Worm (Caenorhabditis elegans) whole organism, young adult: Measurements from ENCODE around the gene Y54G11A.3.

Experiments used
- B0019.2 ChIP-seq: fragments of 200-800 bp; sonication (Bioruptor generic); conservative IDR thresholded peaks from 2 replicates; pipeline ENCODE4 v1.3.6; 2022; ENCODE audit warnings: missing genetic modification reagents, missing genetic modification characterization, missing compliant biosample characterization
- B0035.1 ChIP-seq: sonication (generic microtip); optimal IDR thresholded peaks from 2 replicates; lab custom pipeline; 2016; ENCODE audit warnings: missing genetic modification characterization, mild to moderate bottlenecking, missing compliant biosample characterization, missing genotype, missing genetic modification reagents
- B0336.3 ChIP-seq: fragments of 200-800 bp; sonication (Bioruptor generic); IDR thresholded peaks from 2 replicates; pipeline ENCODE4 v1.3.6; 2022; ENCODE audit warnings: missing genetic modification characterization, missing compliant biosample characterization
- C17E4.6 ChIP-seq: fragments of 200-800 bp; sonication (Bioruptor generic); IDR thresholded peaks from 2 replicates; pipeline ENCODE4 v1.3.6; 2022; ENCODE audit warnings: missing genetic modification reagents, missing genetic modification characterization, missing compliant biosample characterization
- F22D6.2 ChIP-seq: sonication (generic microtip); optimal IDR thresholded peaks from 2 replicates; lab custom pipeline; 2016; ENCODE audit warnings: mild to moderate bottlenecking, missing genetic modification characterization, missing compliant biosample characterization
- F33H1.4 ChIP-seq: fragments of 200-800 bp; sonication (Bioruptor generic); IDR thresholded peaks from 2 replicates; pipeline ENCODE4 v1.3.6; 2022; ENCODE audit warnings: missing genetic modification reagents, missing genetic modification characterization, missing compliant biosample characterization
- F39B2.1 ChIP-seq: fragments of 200-800 bp; sonication (Bioruptor generic); IDR thresholded peaks from 2 replicates; pipeline ENCODE4 v1.3.6; 2022; ENCODE audit warnings: missing genetic modification reagents, missing genetic modification characterization, missing compliant biosample characterization
- F49E8.2 ChIP-seq: sonication (generic microtip); optimal IDR thresholded peaks from 3 replicates; lab custom pipeline; 2017; ENCODE audit warnings: missing genetic modification characterization, mild to moderate bottlenecking, missing compliant biosample characterization, antibody characterized with exemption, moderate library complexity; ENCODE audit not compliant: insufficient read depth
- F55B11.4 ChIP-seq: sonication (generic microtip); optimal IDR thresholded peaks from 2 replicates; lab custom pipeline; 2016; ENCODE audit warnings: missing compliant biosample characterization, missing genetic modification characterization, borderline replicate concordance; ENCODE audit not compliant: insufficient read depth
- F57A8.1 ChIP-seq: fragments of 200-800 bp; sonication (Bioruptor generic); optimal IDR thresholded peaks from 2 replicates; lab custom pipeline; 2018; ENCODE audit warnings: mild to moderate bottlenecking, missing genetic modification characterization, moderate library complexity, missing compliant biosample characterization
- K11D2.4 ChIP-seq: fragments of 200-800 bp; sonication (Bioruptor generic); IDR thresholded peaks from 2 replicates; pipeline ENCODE4 v1.3.6; 2022; ENCODE audit warnings: missing genetic modification reagents, missing genetic modification characterization, missing compliant biosample characterization
- T26A5.8 ChIP-seq: sonication (generic microtip); optimal IDR thresholded peaks from 2 replicates; lab custom pipeline; 2016; ENCODE audit warnings: missing genetic modification characterization, missing compliant biosample characterization
- Y53F4B.3 ChIP-seq: fragments of 200-800 bp; sonication (Bioruptor generic); IDR thresholded peaks from 2 replicates; pipeline ENCODE4 v1.3.6; 2022; ENCODE audit warnings: missing genetic modification reagents, missing genetic modification characterization, missing compliant biosample characterization
- Y79H2A.3 ChIP-seq: fragments of 200-800 bp; sonication (Bioruptor generic); conservative IDR thresholded peaks from 2 replicates; pipeline ENCODE4 v1.3.6; 2022; ENCODE audit warnings: missing genetic modification reagents, missing genetic modification characterization, missing compliant biosample characterization
- Y95B8A.8 ChIP-seq: fragments of 200-800 bp; sonication (Bioruptor generic); IDR thresholded peaks from 2 replicates; pipeline ENCODE4 v1.3.6; 2022; ENCODE audit warnings: missing genetic modification reagents, missing genetic modification characterization, missing compliant biosample characterization
- aptf-3 ChIP-seq: fragments of 200-800 bp; sonication (Bioruptor generic); IDR thresholded peaks from 2 replicates; pipeline ENCODE4 v1.3.6; 2022; ENCODE audit warnings: missing genetic modification characterization, missing compliant biosample characterization
- athp-1 ChIP-seq: sonication (generic microtip); optimal IDR thresholded peaks from 2 replicates; lab custom pipeline; 2017; ENCODE audit warnings: mild to moderate bottlenecking, missing genetic modification characterization, missing compliant biosample characterization
- attf-5 ChIP-seq: fragments of 200-800 bp; sonication (Bioruptor generic); optimal IDR thresholded peaks from 2 replicates; lab custom pipeline; 2018; ENCODE audit warnings: mild to moderate bottlenecking, missing genetic modification characterization, missing compliant biosample characterization
- attf-6 ChIP-seq: fragments of 200-800 bp; sonication (Bioruptor generic); IDR thresholded peaks from 2 replicates; pipeline ENCODE4 v1.3.6; 2022; ENCODE audit warnings: missing genetic modification reagents, missing genetic modification characterization, missing compliant biosample characterization
- bed-1 ChIP-seq: fragments of 200-800 bp; sonication (Bioruptor generic); IDR thresholded peaks from 2 replicates; pipeline ENCODE4 v1.3.6; 2022; ENCODE audit warnings: missing genetic modification reagents, missing genetic modification characterization, missing compliant biosample characterization
- ceh-79 ChIP-seq: sonication (generic microtip); optimal IDR thresholded peaks from 2 replicates; lab custom pipeline; 2017; ENCODE audit warnings: mild to moderate bottlenecking, missing genetic modification characterization, missing compliant biosample characterization
- ceh-91 ChIP-seq: fragments of 200-800 bp; sonication (Bioruptor generic); IDR thresholded peaks from 2 replicates; pipeline ENCODE4 v1.3.6; 2022; ENCODE audit warnings: missing genetic modification reagents, missing genetic modification characterization, missing compliant biosample characterization
- dox-1 ChIP-seq: fragments of 200-800 bp; sonication (Bioruptor generic); IDR thresholded peaks from 2 replicates; pipeline ENCODE4 v1.3.6; 2022; ENCODE audit warnings: missing genetic modification reagents, missing genetic modification characterization, missing compliant biosample characterization
- dpff-1 ChIP-seq: sonication (generic microtip); optimal IDR thresholded peaks from 2 replicates; lab custom pipeline; 2017; ENCODE audit warnings: mild to moderate bottlenecking, missing genetic modification characterization, missing compliant biosample characterization
- egl-44 ChIP-seq: fragments of 200-800 bp; sonication (Bioruptor generic); IDR thresholded peaks from 2 replicates; pipeline ENCODE4 v1.3.6; 2022; ENCODE audit warnings: missing genetic modification reagents, missing genetic modification characterization, missing compliant biosample characterization
- ekl-4 ChIP-seq: fragments of 200-800 bp; sonication (Bioruptor generic); IDR thresholded peaks from 2 replicates; pipeline ENCODE4 v1.3.6; 2022; ENCODE audit warnings: missing genetic modification reagents, missing genetic modification characterization, missing compliant biosample characterization
- gei-17 ChIP-seq: fragments of 200-800 bp; sonication (Bioruptor generic); optimal IDR thresholded peaks from 2 replicates; lab custom pipeline; 2018; ENCODE audit warnings: mild to moderate bottlenecking, missing genetic modification characterization, missing compliant biosample characterization
- him-1 ChIP-seq: sonication (generic microtip); optimal IDR thresholded peaks from 2 replicates; lab custom pipeline; 2016; ENCODE audit warnings: missing genotype, missing genetic modification reagents, missing genetic modification characterization, missing compliant biosample characterization
- hlh-26 ChIP-seq: fragments of 200-800 bp; sonication (Bioruptor generic); conservative IDR thresholded peaks from 2 replicates; pipeline ENCODE4 v1.3.6; 2022; ENCODE audit warnings: missing genetic modification reagents, missing genetic modification characterization, missing compliant biosample characterization
- lin-26 ChIP-seq: fragments of 200-800 bp; sonication (Bioruptor generic); IDR thresholded peaks from 2 replicates; pipeline ENCODE4 v1.3.6; 2022; ENCODE audit warnings: missing genetic modification reagents, missing genetic modification characterization, missing compliant biosample characterization
- lin-40 ChIP-seq: sonication (generic microtip); optimal IDR thresholded peaks from 2 replicates; lab custom pipeline; 2016; ENCODE audit warnings: missing genetic modification characterization, mild to moderate bottlenecking, missing compliant biosample characterization, missing genotype, missing genetic modification reagents
- lsy-27 ChIP-seq: sonication (generic microtip); optimal IDR thresholded peaks from 2 replicates; lab custom pipeline; 2017; ENCODE audit warnings: missing genetic modification characterization, mild to moderate bottlenecking, missing compliant biosample characterization, antibody characterized with exemption, missing genotype, borderline replicate concordance; ENCODE audit not compliant: insufficient read depth
- madf-10 ChIP-seq: sonication (generic microtip); optimal IDR thresholded peaks from 2 replicates; lab custom pipeline; 2016; ENCODE audit warnings: mild to moderate bottlenecking, missing genetic modification characterization, missing compliant biosample characterization
- madf-8 ChIP-seq: fragments of 200-800 bp; sonication (Bioruptor generic); conservative IDR thresholded peaks from 2 replicates; pipeline ENCODE4 v1.3.6; 2022; ENCODE audit warnings: missing genetic modification reagents, missing genetic modification characterization, missing compliant biosample characterization
- mel-28 ChIP-seq: sonication (generic microtip); optimal IDR thresholded peaks from 2 replicates; lab custom pipeline; 2016; ENCODE audit warnings: borderline replicate concordance, mild to moderate bottlenecking, missing genetic modification characterization, missing compliant biosample characterization
- mes-4 ChIP-seq: sonication (generic microtip); optimal IDR thresholded peaks from 2 replicates; lab custom pipeline; 2016; ENCODE audit warnings: missing genotype, missing genetic modification characterization, missing compliant biosample characterization
- nfya-1 ChIP-seq: sonication (generic microtip); optimal IDR thresholded peaks from 2 replicates; lab custom pipeline; 2017; ENCODE audit warnings: antibody characterized with exemption, missing compliant biosample characterization, missing genetic modification characterization, borderline replicate concordance; ENCODE audit not compliant: insufficient read depth
- nhr-120 ChIP-seq: fragments of 200-800 bp; sonication (Bioruptor generic); IDR thresholded peaks from 2 replicates; pipeline ENCODE4 v1.3.6; 2022; ENCODE audit warnings: missing genetic modification characterization, missing compliant biosample characterization
- rcor-1 ChIP-seq: fragments of 200-800 bp; sonication (Bioruptor generic); IDR thresholded peaks from 2 replicates; pipeline ENCODE4 v1.3.6; 2022; ENCODE audit warnings: missing genetic modification reagents, missing genetic modification characterization, missing compliant biosample characterization
- repo-1 ChIP-seq: sonication (generic microtip); optimal IDR thresholded peaks from 2 replicates; lab custom pipeline; 2017; ENCODE audit warnings: mild to moderate bottlenecking, missing genetic modification characterization, missing compliant biosample characterization
- sea-2 ChIP-seq: fragments of 200-800 bp; sonication (Bioruptor generic); IDR thresholded peaks from 2 replicates; pipeline ENCODE4 v1.3.6; 2022; ENCODE audit warnings: missing genetic modification characterization, missing compliant biosample characterization
- snpc-4 ChIP-seq, 5 experiments: fragments of 150-350 bp in 1 of 5; sonication (generic microtip) in 4 of 5; optimal IDR thresholded peaks; 2 replicates each; lab custom pipeline; 2014 to 2018; ENCODE audit warnings: missing genetic modification characterization in 5 of 5, missing biosample characterization in 3 of 5, antibody characterized with exemption in 2 of 5, mild to moderate bottlenecking in 2 of 5, missing compliant biosample characterization in 2 of 5, missing genotype in 2 of 5, moderate library complexity in 2 of 5, missing genetic modification reagents in 1 of 5
- sptf-2 ChIP-seq: fragments of 200-800 bp; sonication (Bioruptor generic); optimal IDR thresholded peaks from 2 replicates; lab custom pipeline; 2018; ENCODE audit warnings: mild to moderate bottlenecking, missing genetic modification characterization, missing compliant biosample characterization
- unc-130 ChIP-seq: sonication (generic microtip); optimal IDR thresholded peaks from 2 replicates; lab custom pipeline; 2016; ENCODE audit warnings: missing genetic modification reagents, missing genetic modification characterization, missing compliant biosample characterization
- ztf-18 ChIP-seq: sonication (generic microtip); optimal IDR thresholded peaks from 2 replicates; lab custom pipeline; 2016; ENCODE audit warnings: missing genotype, mild to moderate bottlenecking, missing genetic modification characterization, missing compliant biosample characterization
- ztf-28 ChIP-seq: fragments of 200-800 bp; sonication (Bioruptor generic); IDR thresholded peaks from 2 replicates; pipeline ENCODE4 v1.3.6; 2022; ENCODE audit warnings: missing genetic modification reagents, missing genetic modification characterization, missing compliant biosample characterization

The Y54G11A.3 gene

ce11 chrII:14250147-14250965, 26.1 kb upstream of the Y54G11A.3 start, which contains the start of gene hmg-1.1 (continued):
- TF ChIP-seq ceh-91 (GFP tag; lab: Robert Waterston, UW) (no peak), Y53F4B.3 (no peak), aptf-3 (GFP tag; lab: Robert Waterston, UW) (no peak), nhr-120 (no peak), F55B11.4 (tag; lab: Kevin White, UChicago) (no peak), ztf-28 (GFP tag; lab: Robert Waterston, UW) (no peak), Y79H2A.3 (GFP tag; lab: Robert Waterston, UW) (no peak), B0336.3 (GFP tag; lab: Robert Waterston, UW) (peak; percentile 57), F33H1.4 (no peak), repo-1 (tag; lab: Kevin White, UChicago) (peak; percentile 17), sptf-2 (GFP tag; lab: Kevin White, UChicago) (no peak), lin-40 (tag; lab: Kevin White, UChicago) (peak; percentile 65), dpff-1 (no peak), unc-130 (no peak), attf-5 (GFP tag; lab: Kevin White, UChicago) (peak; percentile 81), athp-1 (tag; lab: Kevin White, UChicago) (peak; percentile 8), F39B2.1 (GFP tag; lab: Robert Waterston, UW) (no peak), mel-28 (tag; lab: Kevin White, UChicago) (no peak), hlh-26 (GFP tag; lab: Robert Waterston, UW) (no peak), ztf-18 (tag; lab: Kevin White, UChicago) (peak; percentile 82), ekl-4 (GFP tag; lab: Robert Waterston, UW) (0 out of 2 replicates have a peak, but pooled peaks have one; percentile 54), B0019.2 (GFP tag; lab: Robert Waterston, UW) (no peak), bed-1 (no peak), snpc-4 (GFP tag; optimal IDR thresholded peaks at IDR 0.05; lab: Kevin White, UChicago) (no peak), snpc-4 (tag; optimal IDR thresholded peaks at IDR 0.05; lab: Kevin White, UChicago) (peak; percentile 17 to 70 (median 52)), C17E4.6 (peak; percentile 13; the same call in 1 of the 2 replicates), lsy-27 (tag; lab: Kevin White, UChicago) (no peak), Y95B8A.8 (GFP tag; lab: Robert Waterston, UW) (0 out of 2 replicates have a peak, but pooled peaks have one; percentile 38), attf-6 (GFP tag; lab: Robert Waterston, UW) (no peak), nfya-1 (tag; lab: Kevin White, UChicago) (no peak), gei-17 (GFP tag; lab: Kevin White, UChicago) (peak; percentile 49), F49E8.2 (tag; lab: Kevin White, UChicago) (no peak), F22D6.2 (no peak), rcor-1 (GFP tag; lab: Robert Waterston, UW) (0 out of 2 replicates have a peak, but pooled peaks have one; percentile 36), K11D2.4 (GFP tag; lab: Robert Waterston, UW) (peak; percentile 19; the same call in 1 of the 2 replicates), ceh-79 (tag; lab: Kevin White, UChicago) (no peak), T26A5.8 (no peak), dox-1 (GFP tag; lab: Robert Waterston, UW) (peak; percentile 88), F57A8.1 (GFP tag; lab: Kevin White, UChicago) (no peak), egl-44 (peak; percentile 56; the same call in 1 of the 2 replicates), madf-8 (no peak), lin-26 (GFP tag; lab: Robert Waterston, UW) (peak; percentile 56; the same call in 1 of the 2 replicates), madf-10 (peak; percentile 67), him-1 (no peak), mes-4 (tag; lab: Kevin White, UChicago) (no peak), sea-2 (GFP tag; lab: Robert Waterston, UW) (no peak), B0035.1 (tag; lab: Kevin White, UChicago) (no peak)
